Fruit fly (Drosophila melanogaster) whole organism, wandering third instar larva: ENCODE data around the gene nmdyn-D6.

ENCODE experiments used
- Abd-B ChIP-seq: fragments of >200 bp; optimal IDR thresholded peaks from 2 replicates; lab custom pipeline; 2017; ENCODE audit warnings: missing biosample characterization, missing genetic modification characterization
- CG32264 ChIP-seq: fragments of 200-800 bp; sonication (Bioruptor generic); optimal IDR thresholded peaks from 2 replicates; lab custom pipeline; 2016; ENCODE audit warnings: missing biosample characterization, missing genetic modification characterization
- CG9705 ChIP-seq: fragments of 200-800 bp; sonication (Bioruptor generic); optimal IDR thresholded peaks from 2 replicates; lab custom pipeline; 2018; ENCODE audit warnings: missing biosample characterization, mild to moderate bottlenecking, missing genetic modification characterization
- CrebA ChIP-seq: fragments of 200-800 bp; sonication (Bioruptor generic); optimal IDR thresholded peaks from 2 replicates; lab custom pipeline; 2016; ENCODE audit warnings: missing biosample characterization, mild to moderate bottlenecking, missing genetic modification characterization, borderline replicate concordance
- Dfd ChIP-seq: fragments of >200 bp; optimal IDR thresholded peaks from 2 replicates; lab custom pipeline; 2017; ENCODE audit warnings: missing biosample characterization, missing genetic modification characterization
- Dif ChIP-seq: fragments of 200-275, 200-300 bp; sonication (Bioruptor generic); optimal IDR thresholded peaks from 2 replicates; lab custom pipeline; 2018; ENCODE audit warnings: missing biosample characterization, missing genetic modification characterization; ENCODE audit not compliant: partially characterized antibody
- HLH106 ChIP-seq: fragments of 200-800 bp; optimal IDR thresholded peaks from 3 replicates; lab custom pipeline; 2019; ENCODE audit warnings: missing biosample characterization, mild to moderate bottlenecking, missing genetic modification characterization, moderate library complexity
- Hnf4 ChIP-seq: fragments of 200-800 bp; sonication (Bioruptor generic); optimal IDR thresholded peaks from 2 replicates; lab custom pipeline; 2016; ENCODE audit warnings: missing biosample characterization, mild to moderate bottlenecking, missing genetic modification characterization
- Hr78 ChIP-seq: fragments of >200 bp; optimal IDR thresholded peaks from 2 replicates; lab custom pipeline; 2017; ENCODE audit warnings: missing biosample characterization, missing genetic modification characterization
- Hr83 ChIP-seq: fragments of 200-300 bp; sonication (Bioruptor generic); optimal IDR thresholded peaks from 2 replicates; lab custom pipeline; 2016; ENCODE audit warnings: missing biosample characterization, mild to moderate bottlenecking, missing genetic modification characterization, moderate library complexity; ENCODE audit not compliant: poor library complexity, severe bottlenecking
- Jra ChIP-seq: sonication (Bioruptor generic); optimal IDR thresholded peaks from 2 replicates; lab custom pipeline; 2016; ENCODE audit warnings: missing biosample characterization, missing genetic modification characterization
- Mio ChIP-seq: sonication (Bioruptor generic); optimal IDR thresholded peaks from 2 replicates; lab custom pipeline; 2016; ENCODE audit warnings: missing biosample characterization, missing genetic modification characterization
- Myc ChIP-seq: fragments of >200 bp; optimal IDR thresholded peaks from 2 replicates; lab custom pipeline; 2017
- N ChIP-seq: fragments of >200 bp; optimal IDR thresholded peaks from 2 replicates; lab custom pipeline; 2018; ENCODE audit warnings: missing biosample characterization, missing external identifiers, missing genetic modification characterization
- OdsH ChIP-seq: fragments of 200-800 bp; sonication (Bioruptor generic); optimal IDR thresholded peaks from 2 replicates; lab custom pipeline; 2016; ENCODE audit warnings: missing biosample characterization, mild to moderate bottlenecking, missing genetic modification characterization
- Rel ChIP-seq, 2 experiments: fragments of 200-800 bp; sonication (Bioruptor generic) in 1 of 2; optimal IDR thresholded peaks; 2 replicates in 1 of 2; 3 replicates in 1 of 2; lab custom pipeline; 2016 to 2019; ENCODE audit warnings: mild to moderate bottlenecking in 2 of 2, missing biosample characterization in 2 of 2, missing genetic modification characterization in 2 of 2, moderate library complexity in 1 of 2
- Sp1 ChIP-seq: fragments of 200-800 bp; sonication (Bioruptor generic); optimal IDR thresholded peaks from 3 replicates; lab custom pipeline; 2019; ENCODE audit warnings: missing biosample characterization, mild to moderate bottlenecking, missing genetic modification characterization, moderate library complexity
- Vsx2 ChIP-seq: fragments of 200-300, 225-300 bp; sonication (Bioruptor generic); optimal IDR thresholded peaks from 2 replicates; lab custom pipeline; 2018; ENCODE audit warnings: missing biosample characterization, missing genetic modification characterization; ENCODE audit not compliant: partially characterized antibody
- br ChIP-seq: fragments of 200-800 bp; sonication (Bioruptor generic); optimal IDR thresholded peaks from 2 replicates; lab custom pipeline; 2016; ENCODE audit warnings: missing biosample characterization, missing genetic modification characterization
- brk ChIP-seq: fragments of 200-800 bp; sonication (Bioruptor generic); optimal IDR thresholded peaks from 2 replicates; lab custom pipeline; 2016; ENCODE audit warnings: missing biosample characterization, mild to moderate bottlenecking, missing genetic modification characterization
- dl ChIP-seq, 2 experiments: fragments of 175-275, 200-275 bp in 1 of 2; fragments of 200-275 bp in 1 of 2; sonication (Bioruptor generic); optimal IDR thresholded peaks; lab custom pipeline; 2018; ENCODE audit warnings: mild to moderate bottlenecking in 2 of 2, missing biosample characterization in 2 of 2, missing genetic modification characterization in 2 of 2, moderate library complexity in 2 of 2; ENCODE audit not compliant: partially characterized antibody in 2 of 2, insufficient read depth in 1 of 2
- dmrt93B ChIP-seq: fragments of 200-800 bp; sonication (Bioruptor generic); optimal IDR thresholded peaks from 2 replicates; lab custom pipeline; 2018; ENCODE audit warnings: missing biosample characterization, mild to moderate bottlenecking, missing genetic modification characterization
- dsf ChIP-seq: sonication (Bioruptor generic); optimal IDR thresholded peaks from 2 replicates; lab custom pipeline; 2016; ENCODE audit warnings: missing biosample characterization, missing genetic modification characterization, borderline replicate concordance
- ey ChIP-seq: fragments of 200-800 bp; sonication (Bioruptor generic); optimal IDR thresholded peaks from 2 replicates; lab custom pipeline; 2016; ENCODE audit warnings: missing biosample characterization, missing genetic modification characterization
- foxo ChIP-seq, 2 experiments: fragments of 200-800 bp; sonication (Bioruptor generic); optimal IDR thresholded peaks; 2 replicates in 1 of 2; 3 replicates in 1 of 2; lab custom pipeline; 2016 to 2017; ENCODE audit warnings: missing biosample characterization in 2 of 2, missing genetic modification characterization in 2 of 2
- fru ChIP-seq: fragments of 200-800 bp; sonication (Bioruptor generic); optimal IDR thresholded peaks from 3 replicates; lab custom pipeline; 2016; ENCODE audit warnings: missing biosample characterization, mild to moderate bottlenecking, missing genetic modification characterization
- h ChIP-seq: fragments of 200-800 bp; sonication (Bioruptor generic); optimal IDR thresholded peaks from 3 replicates; lab custom pipeline; 2016; ENCODE audit warnings: missing biosample characterization, mild to moderate bottlenecking, missing genetic modification characterization
- lola ChIP-seq: fragments of >200 bp; optimal IDR thresholded peaks from 2 replicates; lab custom pipeline; 2017; ENCODE audit warnings: missing biosample characterization, missing genetic modification characterization
- pan ChIP-seq: fragments of >200 bp; optimal IDR thresholded peaks from 2 replicates; lab custom pipeline; 2017
- psq ChIP-seq: fragments of 200-800 bp; sonication (Bioruptor generic); optimal IDR thresholded peaks from 3 replicates; lab custom pipeline; 2017; ENCODE audit warnings: missing biosample characterization, mild to moderate bottlenecking, missing genetic modification characterization, moderate library complexity
- rgr ChIP-seq: fragments of 200-800 bp; sonication (Bioruptor generic); optimal IDR thresholded peaks from 3 replicates; lab custom pipeline; 2016; ENCODE audit warnings: missing biosample characterization, mild to moderate bottlenecking, missing genetic modification characterization
- sage ChIP-seq: fragments of 200-800 bp; sonication (Bioruptor generic); optimal IDR thresholded peaks from 2 replicates; lab custom pipeline; 2016; ENCODE audit warnings: missing biosample characterization, mild to moderate bottlenecking, missing genetic modification characterization
- sv ChIP-seq: fragments of 200-800 bp; sonication (Bioruptor generic); optimal IDR thresholded peaks from 3 replicates; lab custom pipeline; 2016; ENCODE audit warnings: missing biosample characterization, missing genetic modification characterization
- tai ChIP-seq: sonication (Bioruptor generic); optimal IDR thresholded peaks from 2 replicates; lab custom pipeline; 2016; ENCODE audit warnings: missing biosample characterization, missing genetic modification characterization
- usp ChIP-seq: fragments of >200 bp; optimal IDR thresholded peaks from 2 replicates; lab custom pipeline; 2017; ENCODE audit warnings: missing biosample characterization, missing genetic modification characterization
- woc ChIP-seq: sonication (Bioruptor generic); optimal IDR thresholded peaks from 2 replicates; lab custom pipeline; 2016; ENCODE audit warnings: missing biosample characterization, mild to moderate bottlenecking, missing genetic modification characterization

nmdyn-D6 gene

dm6 chrX:14609222-14609621 lies 25.7 kb downstream of the nmdyn-D6 start:
- TF ChIP-seq h (GFP tag; lab: Kevin White, UChicago) (no peak), woc (GFP tag; lab: Kevin White, UChicago) (no peak), Hr78 (GFP tag; lab: Kevin White, UChicago) (no peak), dmrt93B (GFP tag; lab: Kevin White, UChicago) (no peak), OdsH (GFP tag; lab: Kevin White, UChicago) (no peak), Mio (GFP tag; lab: Kevin White, UChicago) (no peak), usp (GFP tag; lab: Kevin White, UChicago) (no peak)

- peak; percentile 31 for TF ChIP-seq rgr (GFP tag; lab: Kevin White, UChicago)
- no peak for TF ChIP-seq usp (GFP tag; lab: Kevin White, UChicago)
- peak; percentile 17 for TF ChIP-seq Sp1 (GFP tag; lab: Kevin White, UChicago)
- TF ChIP-seq Hr78 (GFP tag; lab: Kevin White, UChicago): no peak
- peak; percentile 17 for TF ChIP-seq OdsH (GFP tag; lab: Kevin White, UChicago)
- TF ChIP-seq dsf (GFP tag; lab: Kevin White, UChicago): no peak
- TF ChIP-seq sage (GFP tag; lab: Kevin White, UChicago): no peak
- peak; percentile 30 for TF ChIP-seq h (GFP tag; lab: Kevin White, UChicago)
- peak; percentile 13 for TF ChIP-seq psq (GFP tag; lab: Kevin White, UChicago)
- no peak for TF ChIP-seq pan (lab: Kevin White, UChicago)
- no peak for TF ChIP-seq Mio (GFP tag; lab: Kevin White, UChicago)
- no peak for TF ChIP-seq Myc (lab: Kevin White, UChicago)
- no peak for TF ChIP-seq Abd-B (GFP tag; lab: Kevin White, UChicago)
- TF ChIP-seq brk (GFP tag; lab: Kevin White, UChicago): no peak
- TF ChIP-seq fru (GFP tag; lab: Kevin White, UChicago): peak; percentile 52
- TF ChIP-seq CrebA (GFP tag; lab: Kevin White, UChicago): no peak
- TF ChIP-seq Dfd (GFP tag; lab: Kevin White, UChicago): no peak
- no peak for TF ChIP-seq CG9705 (GFP tag; lab: Kevin White, UChicago)
- TF ChIP-seq Vsx2 (GFP tag; lab: Kevin White, UChicago): no peak
- TF ChIP-seq dl (GFP tag; optimal IDR thresholded peaks at IDR 0.05; lab: Kevin White, UChicago; ENCODE audit: insufficient read depth in 1 of 2, partially characterized antibody in 2 of 2): no peak
- TF ChIP-seq Hnf4 (GFP tag; lab: Kevin White, UChicago): no peak
- TF ChIP-seq br (GFP tag; lab: Kevin White, UChicago): peak; percentile 12
- TF ChIP-seq sv (GFP tag; lab: Kevin White, UChicago): peak; percentile 42
- no peak for TF ChIP-seq CG32264 (GFP tag; lab: Kevin White, UChicago)
- peak in 1 of 2 experiments; percentile 58 for TF ChIP-seq foxo (GFP tag; optimal IDR thresholded peaks at IDR 0.05; lab: Kevin White, UChicago)
- TF ChIP-seq lola (GFP tag; lab: Kevin White, UChicago): no peak
- TF ChIP-seq tai (GFP tag; lab: Kevin White, UChicago): no peak
- peak; percentile 48 for TF ChIP-seq HLH106 (tag; lab: Kevin White, UChicago)
- TF ChIP-seq Hr83 (GFP tag; lab: Kevin White, UChicago): no peak
- TF ChIP-seq N (GFP tag; lab: Kevin White, UChicago): no peak
- TF ChIP-seq ey: no peak
- TF ChIP-seq Dif (GFP tag; lab: Kevin White, UChicago): no peak
- TF ChIP-seq, all 38 proteins: peak for 10
These were observed 28.8 kb downstream of the nmdyn-D6 start for dm6 chrX:14612302-14612701.

dm6 chrX:14621464-14621863 lies 38.0 kb downstream of the nmdyn-D6 start:
- TF ChIP-seq Hr83 (GFP tag; lab: Kevin White, UChicago): no peak
- no peak for TF ChIP-seq Jra (GFP tag; lab: Kevin White, UChicago)
- no peak for TF ChIP-seq HLH106 (tag; lab: Kevin White, UChicago)
- TF ChIP-seq br (GFP tag; lab: Kevin White, UChicago): no peak
- TF ChIP-seq Abd-B (GFP tag; lab: Kevin White, UChicago): no peak
- no peak for TF ChIP-seq CG9705 (GFP tag; lab: Kevin White, UChicago)
- no peak for TF ChIP-seq sage (GFP tag; lab: Kevin White, UChicago)
- no peak for TF ChIP-seq dmrt93B (GFP tag; lab: Kevin White, UChicago)
- no peak for TF ChIP-seq h (GFP tag; lab: Kevin White, UChicago)
- no peak for TF ChIP-seq Mio (GFP tag; lab: Kevin White, UChicago)
- no peak for TF ChIP-seq Rel (GFP tag; optimal IDR thresholded peaks at IDR 0.05; lab: Kevin White, UChicago)
- no peak for TF ChIP-seq Rel (tag; optimal IDR thresholded peaks at IDR 0.05; lab: Kevin White, UChicago)
- no peak for TF ChIP-seq dl (GFP tag; optimal IDR thresholded peaks at IDR 0.05; lab: Kevin White, UChicago; ENCODE audit: insufficient read depth in 1 of 2, partially characterized antibody in 2 of 2)
- no peak for TF ChIP-seq lola (GFP tag; lab: Kevin White, UChicago)
- TF ChIP-seq sv (GFP tag; lab: Kevin White, UChicago): no peak
- no peak for TF ChIP-seq Vsx2 (GFP tag; lab: Kevin White, UChicago)
- TF ChIP-seq dsf (GFP tag; lab: Kevin White, UChicago): no peak
- no peak for TF ChIP-seq CrebA (GFP tag; lab: Kevin White, UChicago)
- TF ChIP-seq pan (lab: Kevin White, UChicago): no peak
- TF ChIP-seq, all 38 proteins: peak for 0
